Worm (Caenorhabditis elegans): ENCODE data around the gene srx-80.
A peak's percentile ranks its signal among the peaks of the same experiment; 100 is the strongest.

srx-80 gene

DNA sequence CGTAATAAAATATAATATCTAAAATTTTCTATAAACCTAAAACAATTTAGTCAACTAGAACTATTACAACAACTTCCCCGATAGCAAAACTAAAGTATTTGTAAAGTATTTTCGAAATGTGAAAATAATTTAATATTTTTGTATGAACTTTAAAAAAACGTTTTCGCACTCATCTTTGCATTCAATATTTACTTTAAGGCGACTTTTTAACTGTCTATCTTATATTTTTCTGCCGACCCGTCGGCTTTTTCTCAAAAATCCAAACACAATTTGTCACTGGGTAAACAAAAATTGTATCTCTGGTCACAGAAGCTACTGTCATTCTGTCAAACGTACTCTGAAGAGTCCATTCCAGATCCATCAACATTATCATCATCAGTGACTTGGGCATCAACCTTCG is 11.7 kb downstream of the srx-80 start:
- TF ChIP-seq sma-9 (GFP tag; optimal IDR thresholded peaks at IDR 0.05) (no peak), sma-9 (tag; optimal IDR thresholded peaks at IDR 0.05) (no peak), ztf-4 (tag; optimal IDR thresholded peaks at IDR 0.05) (no peak), elt-3 (tag; optimal IDR thresholded peaks at IDR 0.05) (no peak), F13H6.1 (tag; optimal IDR thresholded peaks at IDR 0.05) (peak; percentile 27), unc-62 (GFP tag; optimal IDR thresholded peaks at IDR 0.05) (no peak), alr-1 (tag; optimal IDR thresholded peaks at IDR 0.05) (no peak), nhr-129 (tag; optimal IDR thresholded peaks at IDR 0.05) (peak; percentile 11)

DNA sequence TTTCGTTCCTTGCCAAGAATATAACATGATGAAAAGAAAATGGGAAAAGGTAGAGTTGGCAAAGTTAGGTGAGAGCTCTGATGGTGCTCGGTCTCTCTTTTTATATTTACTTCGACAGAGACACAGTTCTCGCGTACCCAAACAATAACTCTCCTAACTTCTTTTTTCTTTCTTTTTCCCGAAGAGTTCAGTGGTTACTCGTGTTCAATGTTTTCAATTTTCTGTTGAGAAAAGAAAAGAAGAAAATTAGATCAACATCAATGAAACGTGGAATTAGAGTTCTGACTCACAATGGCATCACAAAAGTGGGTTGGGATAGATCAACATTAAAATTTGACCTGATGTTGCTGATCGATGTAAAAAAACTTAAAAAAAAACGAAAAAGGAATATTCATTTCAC is 12.9 kb downstream of the srx-80 start, which contains the start of gene idpp-16:
Gene idpp-16 (minus strand): TSS at position 101 of the 400 bp plus-strand sequence.
- TF ChIP-seq lsy-2 (tag; optimal IDR thresholded peaks at IDR 0.05) (no peak), aly-2 (tag; optimal IDR thresholded peaks at IDR 0.05) (no peak), sem-4 (tag; optimal IDR thresholded peaks at IDR 0.05) (no peak), nhr-77 (tag; optimal IDR thresholded peaks at IDR 0.05) (no peak), nhr-10 (tag; optimal IDR thresholded peaks at IDR 0.05) (no peak), sma-3 (GFP tag; optimal IDR thresholded peaks at IDR 0.05) (no peak), blmp-1 (tag; optimal IDR thresholded peaks at IDR 0.05; ENCODE audit: insufficient read depth) (no peak)

DNA sequence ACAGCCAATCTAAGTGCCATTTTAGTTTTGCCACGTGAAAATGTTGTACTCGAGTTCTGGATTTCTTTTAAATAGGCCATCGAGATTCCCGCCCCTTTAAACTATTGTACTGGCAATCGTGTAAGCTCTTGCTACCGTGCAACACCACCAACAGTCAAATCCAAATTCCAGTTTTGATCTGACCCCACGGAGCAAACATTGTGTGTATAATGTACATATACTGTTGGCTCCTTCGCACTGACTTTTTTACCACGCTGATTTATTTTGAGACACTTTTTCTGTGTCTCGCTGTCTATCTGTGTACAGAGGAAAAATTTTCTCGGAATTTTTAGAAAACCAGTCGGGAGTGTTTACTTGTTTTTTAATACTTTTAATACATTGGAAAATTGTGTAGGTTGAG is 16.5 kb downstream of the srx-80 start, which contains the start of gene piit-1:
Gene piit-1 (minus strand): TSS at position 101 of the 400 bp plus-strand sequence.
- TF ChIP-seq crh-2 (tag; optimal IDR thresholded peaks at IDR 0.05) (no peak), F13H6.1 (tag; optimal IDR thresholded peaks at IDR 0.05) (peak; percentile 26)

DNA sequence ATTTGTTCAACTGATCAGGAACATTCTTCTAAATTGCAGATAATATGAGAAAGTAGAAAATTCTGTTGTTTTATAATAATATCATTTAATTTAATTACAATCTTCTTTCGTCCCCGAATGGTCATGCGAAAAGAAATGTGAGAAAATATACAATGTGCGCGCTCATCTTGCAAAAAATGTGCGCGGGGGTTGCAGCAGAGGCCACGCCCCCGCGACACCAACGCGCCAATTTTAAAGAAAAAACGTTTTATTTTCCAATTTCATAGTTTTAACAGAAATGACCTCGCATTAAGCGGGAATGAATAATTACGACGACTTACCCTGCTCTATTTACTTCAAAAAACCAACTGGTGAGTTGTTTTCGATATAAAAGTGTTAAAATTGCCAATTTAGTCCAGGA is 17.0 kb downstream of the srx-80 start, which contains the start of gene sas-5:
Gene sas-5 (plus strand): TSS at position 257 of the 400 bp plus-strand sequence.
- TF ChIP-seq ama-1 (optimal IDR thresholded peaks at IDR 0.05) (no peak), fos-1 (tag; optimal IDR thresholded peaks at IDR 0.05) (peak; percentile 32), egl-27 (tag; optimal IDR thresholded peaks at IDR 0.05) (no peak), nhr-237 (tag; optimal IDR thresholded peaks at IDR 0.05) (no peak), ztf-4 (tag; optimal IDR thresholded peaks at IDR 0.05) (peak; percentile 42), sem-4 (tag; optimal IDR thresholded peaks at IDR 0.05) (peak; percentile 53), ZK546.5 (tag; optimal IDR thresholded peaks at IDR 0.05) (no peak), snpc-4 (tag; optimal IDR thresholded peaks at IDR 0.05) (peak; percentile 62), Y55F3AM.14 (GFP tag; optimal IDR thresholded peaks at IDR 0.05) (no peak), gmeb-1 (tag; optimal IDR thresholded peaks at IDR 0.05) (peak; percentile 92), R02D3.7 (tag; optimal IDR thresholded peaks at IDR 0.05) (no peak), ceh-82 (tag; optimal IDR thresholded peaks at IDR 0.05) (peak; percentile 85), nhr-12 (tag; optimal IDR thresholded peaks at IDR 0.05) (no peak), unc-39 (tag; optimal IDR thresholded peaks at IDR 0.05) (no peak), mdl-1 (tag; optimal IDR thresholded peaks at IDR 0.05) (no peak), F13H6.1 (tag; optimal IDR thresholded peaks at IDR 0.05) (peak; percentile 56), nhr-25 (tag; optimal IDR thresholded peaks at IDR 0.05) (peak; percentile 76), nhr-21 (tag; optimal IDR thresholded peaks at IDR 0.05) (peak; percentile 33), alr-1 (tag; optimal IDR thresholded peaks at IDR 0.05) (no peak), blmp-1 (tag; optimal IDR thresholded peaks at IDR 0.05; ENCODE audit: insufficient read depth) (peak; percentile 17), nhr-11 (tag; optimal IDR thresholded peaks at IDR 0.05) (no peak), ztf-1 (GFP tag; conservative IDR thresholded peaks at IDR 0.05) (no peak), skn-1 (tag; optimal IDR thresholded peaks at IDR 0.05) (no peak), lin-11 (tag; optimal IDR thresholded peaks at IDR 0.05) (peak; percentile 71), unc-55 (GFP tag; optimal IDR thresholded peaks at IDR 0.05) (peak; percentile 86), C34F6.9 (tag; optimal IDR thresholded peaks at IDR 0.05) (peak; percentile 55), nhr-6 (tag; optimal IDR thresholded peaks at IDR 0.05) (peak; percentile 32), dmd-4 (tag; optimal IDR thresholded peaks at IDR 0.05) (no peak), elt-1 (tag; optimal IDR thresholded peaks at IDR 0.05) (no peak), zag-1 (tag; optimal IDR thresholded peaks at IDR 0.05) (no peak), lin-13 (GFP tag; optimal IDR thresholded peaks at IDR 0.05) (peak; percentile 57), peb-1 (tag; optimal IDR thresholded peaks at IDR 0.05) (no peak), sma-3 (GFP tag; optimal IDR thresholded peaks at IDR 0.05) (peak; percentile 75), nhr-77 (tag; optimal IDR thresholded peaks at IDR 0.05) (no peak), mab-5 (tag; optimal IDR thresholded peaks at IDR 0.05) (peak; percentile 53), unc-62 (GFP tag; optimal IDR thresholded peaks at IDR 0.05) (no peak), crh-2 (tag; optimal IDR thresholded peaks at IDR 0.05) (peak; percentile 73), ceh-16 (tag; optimal IDR thresholded peaks at IDR 0.05) (peak; percentile 58), ztf-11 (tag; optimal IDR thresholded peaks at IDR 0.05) (no peak), lin-39 (tag; optimal IDR thresholded peaks at IDR 0.05) (no peak), elt-3 (tag; optimal IDR thresholded peaks at IDR 0.05) (no peak), nhr-129 (tag; optimal IDR thresholded peaks at IDR 0.05) (peak; percentile 55), mbf-1 (tag; optimal IDR thresholded peaks at IDR 0.05) (no peak), sma-9 (GFP tag; optimal IDR thresholded peaks at IDR 0.05) (peak; percentile 92), sma-9 (tag; optimal IDR thresholded peaks at IDR 0.05) (no peak)
